Worm (Caenorhabditis elegans) whole organism, L4 larva: Measurements from ENCODE around the gene xbx-1.

Experiments used
- D1046.2 ChIP-seq: fragments of 200-800 bp; sonication (Bioruptor generic); IDR thresholded peaks from 2 replicates; pipeline ENCODE4 v1.3.6; 2022; ENCODE audit warnings: missing genetic modification characterization, missing compliant biosample characterization
- F44E2.7 ChIP-seq: fragments of 200-800 bp; sonication (Bioruptor generic); IDR thresholded peaks from 2 replicates; pipeline ENCODE4 v2.1.2; 2022; ENCODE audit warnings: missing genetic modification characterization, missing compliant biosample characterization
- F49E8.2 ChIP-seq: sonication (generic microtip); optimal IDR thresholded peaks from 2 replicates; lab custom pipeline; 2016; ENCODE audit warnings: missing compliant biosample characterization, mild to moderate bottlenecking, missing genetic modification characterization, borderline replicate concordance
- Y105C5A.15 ChIP-seq: fragments of 200-800 bp; sonication (Bioruptor generic); IDR thresholded peaks from 2 replicates; pipeline ENCODE4 v1.3.6; 2022; ENCODE audit warnings: missing genetic modification characterization, missing compliant biosample characterization
- Y5F2A.4 ChIP-seq: fragments of 200-800 bp; sonication (Bioruptor generic); optimal IDR thresholded peaks from 2 replicates; lab custom pipeline; 2018; ENCODE audit warnings: mild to moderate bottlenecking, missing genetic modification characterization, missing compliant biosample characterization
- aha-1 ChIP-seq: fragments of 150-350 bp; peaks from one replicate; lab custom pipeline; 2014; ENCODE audit warnings: missing biosample characterization, missing genetic modification characterization
- aly-2 ChIP-seq: sonication (generic microtip); optimal IDR thresholded peaks from 2 replicates; lab custom pipeline; 2018; ENCODE audit warnings: missing biosample characterization, missing genetic modification characterization
- ama-1 ChIP-seq: fragments of 150-350 bp; optimal IDR thresholded peaks from 2 replicates; lab custom pipeline; 2014; ENCODE audit warnings: inconsistent platforms, mixed read lengths
- arid-1 ChIP-seq: fragments of 200-800 bp; sonication (Bioruptor generic); conservative IDR thresholded peaks from 2 replicates; pipeline ENCODE4 v1.3.6; 2022; ENCODE audit warnings: missing genetic modification reagents, missing genetic modification characterization, missing compliant biosample characterization
- ceh-20 ChIP-seq: fragments of 200-800 bp; sonication (Bioruptor generic); IDR thresholded peaks from 2 replicates; pipeline ENCODE4 v1.3.6; 2022; ENCODE audit warnings: missing genetic modification reagents, missing genetic modification characterization, missing compliant biosample characterization
- ceh-32 ChIP-seq: sonication (generic microtip); optimal IDR thresholded peaks from 2 replicates; lab custom pipeline; 2016; ENCODE audit warnings: mild to moderate bottlenecking, missing genetic modification characterization, missing compliant biosample characterization; ENCODE audit not compliant: poor library complexity
- ceh-62 ChIP-seq: sonication (generic microtip); optimal IDR thresholded peaks from 2 replicates; lab custom pipeline; 2017; ENCODE audit warnings: missing biosample characterization, missing genetic modification characterization
- ceh-82 ChIP-seq: sonication (generic microtip); optimal IDR thresholded peaks from 2 replicates; lab custom pipeline; 2017; ENCODE audit warnings: missing biosample characterization, missing genetic modification characterization
- cey-2 ChIP-seq: sonication (generic microtip); optimal IDR thresholded peaks from 3 replicates; lab custom pipeline; 2017; ENCODE audit warnings: missing genetic modification characterization, mild to moderate bottlenecking, missing compliant biosample characterization, antibody characterized with exemption, borderline replicate concordance; ENCODE audit not compliant: insufficient read depth
- daf-19 ChIP-seq: fragments of 200-800 bp; sonication (Bioruptor generic); conservative IDR thresholded peaks from 2 replicates; pipeline ENCODE4 v1.3.6; 2022; ENCODE audit warnings: missing genetic modification characterization, missing compliant biosample characterization
- dmd-6 ChIP-seq: fragments of 200-800 bp; sonication (Bioruptor generic); IDR thresholded peaks from 2 replicates; pipeline ENCODE4 v1.3.6; 2022; ENCODE audit warnings: missing genetic modification reagents, missing genetic modification characterization, missing compliant biosample characterization
- dpl-1 ChIP-seq: fragments of 150-350 bp; optimal IDR thresholded peaks from 2 replicates; lab custom pipeline; 2014; ENCODE audit warnings: missing biosample characterization, missing genetic modification reagents, missing genetic modification characterization
- duxl-1 ChIP-seq: sonication (generic microtip); optimal IDR thresholded peaks from 2 replicates; lab custom pipeline; 2016; ENCODE audit warnings: mild to moderate bottlenecking, missing genetic modification characterization, moderate library complexity, missing compliant biosample characterization; ENCODE audit not compliant: poor library complexity
- gei-8 ChIP-seq: fragments of 200-800 bp; sonication (Bioruptor generic); optimal IDR thresholded peaks from 2 replicates; lab custom pipeline; 2018; ENCODE audit warnings: mild to moderate bottlenecking, missing genetic modification characterization, missing compliant biosample characterization
- hif-1 ChIP-seq, 2 experiments: sonication (generic microtip); optimal IDR thresholded peaks; 2 replicates each; lab custom pipeline; 2016 to 2017; ENCODE audit warnings: missing compliant biosample characterization in 2 of 2, missing genetic modification characterization in 2 of 2, missing genetic modification reagents in 2 of 2, missing genotype in 2 of 2, mild to moderate bottlenecking in 1 of 2
- hlh-11 ChIP-seq: fragments of 200-800 bp; sonication (Bioruptor generic); optimal IDR thresholded peaks from 2 replicates; lab custom pipeline; 2018; ENCODE audit warnings: mild to moderate bottlenecking, missing genetic modification characterization, missing compliant biosample characterization
- lim-7 ChIP-seq: fragments of 200-800 bp; sonication (Bioruptor generic); IDR thresholded peaks from 2 replicates; pipeline ENCODE4 v1.3.6; 2022; ENCODE audit warnings: missing genetic modification characterization, missing compliant biosample characterization
- lin-1 ChIP-seq: fragments of 200-800 bp; sonication (Bioruptor generic); IDR thresholded peaks from 2 replicates; pipeline ENCODE4 v1.3.6; 2022; ENCODE audit warnings: missing genetic modification reagents, missing genetic modification characterization, missing compliant biosample characterization
- lir-3 ChIP-seq: sonication (generic microtip); optimal IDR thresholded peaks from 2 replicates; lab custom pipeline; 2016; ENCODE audit warnings: mild to moderate bottlenecking, missing genetic modification characterization, missing compliant biosample characterization
- mdt-29 ChIP-seq: fragments of 200-800 bp; sonication (Bioruptor generic); IDR thresholded peaks from 2 replicates; pipeline ENCODE4 v1.3.6; 2022; ENCODE audit warnings: missing genetic modification reagents, missing genetic modification characterization, missing compliant biosample characterization
- mxl-3 ChIP-seq: fragments of 200-800 bp; sonication (Bioruptor generic); optimal IDR thresholded peaks from 2 replicates; lab custom pipeline; 2018; ENCODE audit warnings: mild to moderate bottlenecking, missing genetic modification characterization, missing compliant biosample characterization
- nhr-10 ChIP-seq: fragments of 150-350 bp; optimal IDR thresholded peaks from 2 replicates; lab custom pipeline; 2014; ENCODE audit warnings: missing biosample characterization, missing genetic modification characterization
- nhr-11 ChIP-seq: fragments of 150-350 bp; optimal IDR thresholded peaks from 2 replicates; lab custom pipeline; 2014; ENCODE audit warnings: missing biosample characterization, missing genetic modification characterization
- nhr-111 ChIP-seq: fragments of 200-800 bp; sonication (Bioruptor generic); optimal IDR thresholded peaks from 2 replicates; lab custom pipeline; 2018; ENCODE audit warnings: mild to moderate bottlenecking, missing genetic modification characterization, missing compliant biosample characterization
- nhr-237 ChIP-seq: sonication (generic microtip); optimal IDR thresholded peaks from 2 replicates; lab custom pipeline; 2017; ENCODE audit warnings: missing biosample characterization, missing genetic modification characterization
- nhr-48 ChIP-seq: sonication (generic microtip); optimal IDR thresholded peaks from 2 replicates; lab custom pipeline; 2016; ENCODE audit warnings: mild to moderate bottlenecking, missing genetic modification characterization, missing compliant biosample characterization
- pha-4 ChIP-seq, 2 experiments: fragments of 150-350 bp in 1 of 2; fragments of 200-800 bp in 1 of 2; sonication (Bioruptor generic) in 1 of 2; IDR thresholded peaks in 1 of 2; optimal IDR thresholded peaks in 1 of 2; 2 replicates each; pipeline versions ENCODE4 v1.3.6 to Lab custom; 2014 to 2022; ENCODE audit warnings: missing genetic modification characterization in 2 of 2, missing genetic modification reagents in 2 of 2, missing biosample characterization in 1 of 2, missing compliant biosample characterization in 1 of 2
- php-3 ChIP-seq: fragments of 200-800 bp; sonication (Bioruptor generic); IDR thresholded peaks from 2 replicates; pipeline ENCODE4 v1.3.6; 2022; ENCODE audit warnings: missing genetic modification reagents, missing genetic modification characterization, missing compliant biosample characterization
- spr-3 ChIP-seq: fragments of 200-800 bp; sonication (Bioruptor generic); optimal IDR thresholded peaks from 2 replicates; lab custom pipeline; 2018; ENCODE audit warnings: mild to moderate bottlenecking, missing genetic modification characterization, missing compliant biosample characterization
- unc-130 ChIP-seq: sonication (generic microtip); optimal IDR thresholded peaks from 2 replicates; lab custom pipeline; 2016; ENCODE audit warnings: missing genetic modification reagents, missing genetic modification characterization, missing compliant biosample characterization
- unc-39 ChIP-seq: sonication (generic microtip); optimal IDR thresholded peaks from 2 replicates; lab custom pipeline; 2017; ENCODE audit warnings: missing biosample characterization, missing genetic modification characterization
- zfp-2 ChIP-seq: sonication (generic microtip); optimal IDR thresholded peaks from 2 replicates; lab custom pipeline; 2016; ENCODE audit warnings: mild to moderate bottlenecking, missing genetic modification characterization, missing compliant biosample characterization
- ztf-7 ChIP-seq: fragments of 150-350 bp; optimal IDR thresholded peaks from 2 replicates; lab custom pipeline; 2014; ENCODE audit warnings: missing biosample characterization, missing genetic modification characterization

Gene xbx-1

ce11 chrV:15020229-15020628 lies 40.2 kb downstream of the xbx-1 start, which contains the start of gene F14H8.2:
F14H8.2 (minus strand) TSS chrV:15020329.
- TF ChIP-seq mdt-29 (GFP tag; lab: Robert Waterston, UW) = no peak
- no peak for TF ChIP-seq nhr-111 (GFP tag; lab: Kevin White, UChicago)
- TF ChIP-seq mxl-3 (GFP tag; lab: Kevin White, UChicago) = no peak
- TF ChIP-seq pha-4 (GFP tag; IDR thresholded peaks at IDR 0.05; lab: Robert Waterston, UW) = no peak
- no peak for TF ChIP-seq pha-4 (tag; optimal IDR thresholded peaks at IDR 0.05; lab: Kevin White, UChicago)
- no peak for TF ChIP-seq aha-1 (tag; lab: Kevin White, UChicago)
- TF ChIP-seq lim-7 (GFP tag; lab: Robert Waterston, UW) = no peak
- TF ChIP-seq hlh-11 (tag; lab: Kevin White, UChicago) = no peak
- TF ChIP-seq nhr-11 (tag; lab: Kevin White, UChicago) = no peak
- no peak for TF ChIP-seq Y5F2A.4 (GFP tag; lab: Kevin White, UChicago)
- TF ChIP-seq ama-1 (lab: Kevin White, UChicago) = no peak
- no peak for TF ChIP-seq dmd-6 (GFP tag; lab: Robert Waterston, UW)
- no peak for TF ChIP-seq ceh-82 (tag; lab: Kevin White, UChicago)
- TF ChIP-seq nhr-10 = no peak
- TF ChIP-seq php-3 (GFP tag; lab: Robert Waterston, UW) = no peak
- no peak for TF ChIP-seq F49E8.2 (tag; lab: Kevin White, UChicago)
- no peak for TF ChIP-seq lin-1 (GFP tag; lab: Robert Waterston, UW)
- no peak for TF ChIP-seq zfp-2 (tag; lab: Kevin White, UChicago)

- TF ChIP-seq hif-1 (tag; optimal IDR thresholded peaks at IDR 0.05; lab: Kevin White, UChicago) (no peak), nhr-11 (tag; lab: Kevin White, UChicago) (no peak), Y105C5A.15 (GFP tag; lab: Robert Waterston, UW) (no peak), unc-39 (tag; lab: Kevin White, UChicago) (no peak), daf-19 (GFP tag; lab: Robert Waterston, UW) (no peak), nhr-10 (no peak), ceh-20 (GFP tag; lab: Robert Waterston, UW) (no peak), duxl-1 (tag; lab: Kevin White, UChicago) (no peak), ztf-7 (tag; lab: Kevin White, UChicago) (no peak), aly-2 (tag; lab: Kevin White, UChicago) (no peak), ceh-32 (tag; lab: Kevin White, UChicago) (no peak), gei-8 (GFP tag; lab: Kevin White, UChicago) (no peak), unc-130 (GFP tag; lab: Kevin White, UChicago) (no peak)
Measured at ce11 chrV:15020732-15021131, 40.7 kb downstream of the xbx-1 start, which contains the start of gene F14H8.5. F14H8.5 (plus strand) TSS chrV:15021032.

ce11 chrV:15023544-15023943 lies 43.5 kb downstream of the xbx-1 start, which contains the start of gene F14H8.4:
F14H8.4 (plus strand) TSS chrV:15023844.
- no peak for TF ChIP-seq hif-1 (tag; optimal IDR thresholded peaks at IDR 0.05; lab: Kevin White, UChicago)
- TF ChIP-seq cey-2 (tag; lab: Kevin White, UChicago) = no peak
- TF ChIP-seq nhr-111 (GFP tag; lab: Kevin White, UChicago) = no peak
- TF ChIP-seq spr-3 = no peak
- TF ChIP-seq nhr-237 (tag; lab: Kevin White, UChicago) = no peak
- no peak for TF ChIP-seq ceh-62
- no peak for TF ChIP-seq lin-1 (GFP tag; lab: Robert Waterston, UW)
- no peak for TF ChIP-seq duxl-1 (tag; lab: Kevin White, UChicago)
- TF ChIP-seq D1046.2 (GFP tag; lab: Robert Waterston, UW) = no peak
- TF ChIP-seq lir-3 (tag; lab: Kevin White, UChicago) = no peak
- TF ChIP-seq dpl-1 (GFP tag; lab: Kevin White, UChicago) = no peak
- no peak for TF ChIP-seq arid-1 (GFP tag; lab: Robert Waterston, UW)
- TF ChIP-seq nhr-48 (tag; lab: Kevin White, UChicago) = no peak
- no peak for TF ChIP-seq F44E2.7 (GFP tag; lab: Robert Waterston, UW)
